Worm (Caenorhabditis elegans): Measurements from ENCODE around the gene T13C2.7.

T13C2.7 gene

ce11 chrII:6823233-6823632 lies 44.0 kb downstream of the T13C2.7 start (continued):
- peak in 1 of 2 experiments; percentile 13 for TF ChIP-seq ztf-11 (tag; optimal IDR thresholded peaks at IDR 0.05)
- no peak for TF ChIP-seq ceh-8 (GFP tag; optimal IDR thresholded peaks at IDR 0.05)
- peak; percentile 23 for TF ChIP-seq fkh-4 (tag; optimal IDR thresholded peaks at IDR 0.05; ENCODE audit: borderline replicate concordance)
- TF ChIP-seq aha-1 (tag; optimal IDR thresholded peaks at IDR 0.05): no peak
- no peak for TF ChIP-seq unc-62 (GFP tag; optimal IDR thresholded peaks at IDR 0.05)
- no peak for TF ChIP-seq mef-2 (tag; optimal IDR thresholded peaks at IDR 0.05)
- TF ChIP-seq sup-37 (GFP tag; optimal IDR thresholded peaks at IDR 0.05): no peak
- no peak for TF ChIP-seq grh-1 (GFP tag; IDR thresholded peaks at IDR 0.05)
- no peak for TF ChIP-seq sptf-1 (tag; optimal IDR thresholded peaks at IDR 0.05)
- no peak for TF ChIP-seq C34B4.2 (tag; optimal IDR thresholded peaks at IDR 0.05)
- TF ChIP-seq hpl-2 (GFP tag; optimal IDR thresholded peaks at IDR 0.05): no peak
- no peak for TF ChIP-seq lin-13 (GFP tag; optimal IDR thresholded peaks at IDR 0.05)
- no peak for TF ChIP-seq nhr-47 (tag; optimal IDR thresholded peaks at IDR 0.05)
- TF ChIP-seq vab-15 (tag; optimal IDR thresholded peaks at IDR 0.05): no peak
- TF ChIP-seq ceh-63 (GFP tag; optimal IDR thresholded peaks at IDR 0.05): no peak
- TF ChIP-seq mab-9 (GFP tag; IDR thresholded peaks at IDR 0.05): 0 out of 2 replicates have a peak, but pooled peaks have one; percentile 19
- TF ChIP-seq unc-98 (GFP tag; IDR thresholded peaks at IDR 0.05): no peak
- peak in 1 of 2 experiments; percentile 60 for TF ChIP-seq egl-27 (tag; optimal IDR thresholded peaks at IDR 0.05)
- no peak for TF ChIP-seq unc-86 (tag; optimal IDR thresholded peaks at IDR 0.05)
- no peak for TF ChIP-seq nhr-90 (tag; optimal IDR thresholded peaks at IDR 0.05; ENCODE audit: poor library complexity)
- TF ChIP-seq lin-39 (tag; optimal IDR thresholded peaks at IDR 0.05): no peak
- TF ChIP-seq dsc-1 (tag; optimal IDR thresholded peaks at IDR 0.05): peak; percentile 92
- no peak for TF ChIP-seq lir-3 (tag; optimal IDR thresholded peaks at IDR 0.05; ENCODE audit: poor library complexity)
- peak; percentile 71 for TF ChIP-seq rnt-1 (tag; optimal IDR thresholded peaks at IDR 0.05)
- no peak for TF ChIP-seq lin-35 (GFP tag; optimal IDR thresholded peaks at IDR 0.05)
- TF ChIP-seq elt-2 (tag; optimal IDR thresholded peaks at IDR 0.05): no peak
- no peak for TF ChIP-seq pag-3 (tag; optimal IDR thresholded peaks at IDR 0.05; ENCODE audit: borderline replicate concordance, insufficient read depth)
- TF ChIP-seq nhr-76 (tag; optimal IDR thresholded peaks at IDR 0.05): no peak
- no peak for TF ChIP-seq lin-15B (tag; optimal IDR thresholded peaks at IDR 0.05)
- TF ChIP-seq hlh-17 (GFP tag; optimal IDR thresholded peaks at IDR 0.05; ENCODE audit: borderline replicate concordance): no peak
- no peak for TF ChIP-seq xbp-1 (tag; optimal IDR thresholded peaks at IDR 0.05)
- TF ChIP-seq zip-4 (GFP tag; optimal IDR thresholded peaks at IDR 0.05): no peak
- TF ChIP-seq nhr-77 (tag; optimal IDR thresholded peaks at IDR 0.05): no peak
- no peak for TF ChIP-seq nhr-237 (tag; optimal IDR thresholded peaks at IDR 0.05)
- peak; percentile 35 for TF ChIP-seq irx-1 (tag; optimal IDR thresholded peaks at IDR 0.05)
- TF ChIP-seq fkh-8 (tag; optimal IDR thresholded peaks at IDR 0.05): no peak
- TF ChIP-seq alr-1 (tag; optimal IDR thresholded peaks at IDR 0.05; ENCODE audit: borderline replicate concordance): no peak
- no peak for TF ChIP-seq dpl-1 (GFP tag; optimal IDR thresholded peaks at IDR 0.05)
- TF ChIP-seq skn-1 (tag; optimal IDR thresholded peaks at IDR 0.05): no peak
- no peak for TF ChIP-seq zag-1 (tag; optimal IDR thresholded peaks at IDR 0.05)
- TF ChIP-seq C16A3.4 (tag; optimal IDR thresholded peaks at IDR 0.05): no peak
- TF ChIP-seq mdl-1 (tag; optimal IDR thresholded peaks at IDR 0.05): no peak
- peak; percentile 87 for TF ChIP-seq nhr-85 (tag)
- TF ChIP-seq efl-3 (GFP tag; optimal IDR thresholded peaks at IDR 0.05): no peak
- TF ChIP-seq sox-4 (tag; optimal IDR thresholded peaks at IDR 0.05): no peak

Measured in whole organism, L1 larva.